Fruit fly (Drosophila melanogaster) whole organism, embryonic: Measurements from ENCODE around the gene CG3032.

ENCODE experiments used
- Adf1 ChIP-seq: fragments of 200-800 bp; sonication (Bioruptor generic); IDR thresholded peaks from 2 replicates; pipeline ENCODE4 v1.3.6; 2022; ENCODE audit warnings: missing biosample characterization, missing genetic modification characterization
- Aef1 ChIP-seq: fragments of 200-800 bp; sonication (Bioruptor generic); IDR thresholded peaks from 3 replicates; pipeline ENCODE4 v1.3.6; 2022; ENCODE audit warnings: missing biosample characterization, missing genetic modification characterization
- Antp ChIP-seq: fragments of 200-800 bp; sonication (Bioruptor generic); optimal IDR thresholded peaks from 3 replicates; lab custom pipeline; 2016; ENCODE audit warnings: missing biosample characterization, missing genetic modification characterization
- BtbVII ChIP-seq: fragments of 200-800 bp; sonication (Bioruptor generic); optimal IDR thresholded peaks from 3 replicates; lab custom pipeline; 2017; ENCODE audit warnings: missing biosample characterization, mild to moderate bottlenecking, missing genetic modification characterization
- CG10431 ChIP-seq: fragments of 200-800 bp; sonication (Bioruptor generic); optimal IDR thresholded peaks from 3 replicates; lab custom pipeline; 2018; ENCODE audit warnings: missing biosample characterization, mild to moderate bottlenecking, missing genetic modification characterization
- CG11085 ChIP-seq: fragments of 200-800 bp; sonication (Bioruptor generic); IDR thresholded peaks from 2 replicates; pipeline ENCODE4 v1.3.6; 2022; ENCODE audit warnings: missing biosample characterization, missing genetic modification characterization
- CG12659 ChIP-seq: fragments of 200-800 bp; sonication (Bioruptor generic); optimal IDR thresholded peaks from 3 replicates; lab custom pipeline; 2017; ENCODE audit warnings: mild to moderate bottlenecking, missing biosample characterization, missing genetic modification reagents, missing genetic modification characterization
- CG14667 ChIP-seq: fragments of 200-800 bp; sonication (Bioruptor generic); IDR thresholded peaks from 2 replicates; pipeline ENCODE4 v1.3.6; 2022; ENCODE audit warnings: missing biosample characterization, missing genetic modification characterization
- CG15514 ChIP-seq: fragments of 200-800 bp; sonication (Bioruptor generic); optimal IDR thresholded peaks from 3 replicates; lab custom pipeline; 2017; ENCODE audit warnings: missing biosample characterization, missing genetic modification characterization, mild to moderate bottlenecking, moderate library complexity, missing genetic modification reagents
- CG17912 ChIP-seq: fragments of 200-800 bp; sonication (Bioruptor generic); optimal IDR thresholded peaks from 2 replicates; lab custom pipeline; 2018; ENCODE audit warnings: missing biosample characterization, mild to moderate bottlenecking, missing genetic modification characterization
- CG2116 ChIP-seq: fragments of 200-800 bp; sonication (Bioruptor generic); optimal IDR thresholded peaks from 3 replicates; lab custom pipeline; 2018; ENCODE audit warnings: missing biosample characterization, mild to moderate bottlenecking, missing genetic modification characterization
- CG2120 ChIP-seq: fragments of 200-800 bp; sonication (Bioruptor generic); optimal IDR thresholded peaks from 3 replicates; lab custom pipeline; 2016; ENCODE audit warnings: missing biosample characterization, missing genetic modification characterization
- CG2129 ChIP-seq: fragments of 200-800 bp; sonication (Bioruptor generic); IDR thresholded peaks from 2 replicates; pipeline ENCODE4 v1.3.6; 2022; ENCODE audit warnings: missing biosample characterization, missing genetic modification characterization; ENCODE audit not compliant: partially characterized antibody
- CG30403 ChIP-seq: fragments of 200-800 bp; sonication (Bioruptor generic); optimal IDR thresholded peaks from 3 replicates; lab custom pipeline; 2016; ENCODE audit warnings: missing biosample characterization, missing genetic modification characterization
- CG3065 ChIP-seq: fragments of 200-800 bp; sonication (Bioruptor generic); optimal IDR thresholded peaks from 2 replicates; lab custom pipeline; 2016; ENCODE audit warnings: missing biosample characterization, missing genetic modification characterization
- CG31388 ChIP-seq: fragments of 200-800 bp; sonication (Bioruptor generic); optimal IDR thresholded peaks from 2 replicates; lab custom pipeline; 2016; ENCODE audit warnings: missing biosample characterization, missing genetic modification characterization
- CG6765 ChIP-seq: fragments of 200-800 bp; sonication (Bioruptor generic); optimal IDR thresholded peaks from 3 replicates; lab custom pipeline; 2017; ENCODE audit warnings: missing biosample characterization, mild to moderate bottlenecking, missing genetic modification characterization
- CG6813 ChIP-seq: fragments of 200-800 bp; sonication (Bioruptor generic); optimal IDR thresholded peaks from 2 replicates; lab custom pipeline; 2017; ENCODE audit warnings: missing biosample characterization, missing genetic modification characterization, mild to moderate bottlenecking, moderate library complexity, missing genetic modification reagents
- CG7357 ChIP-seq: fragments of 200-800 bp; sonication (Bioruptor generic); IDR thresholded peaks from 3 replicates; pipeline ENCODE4 v1.3.6; 2022; ENCODE audit warnings: missing biosample characterization, missing genetic modification characterization
- CG7786 ChIP-seq: fragments of 200-800 bp; sonication (Bioruptor generic); optimal IDR thresholded peaks from 2 replicates; lab custom pipeline; 2016; ENCODE audit warnings: missing biosample characterization, missing genetic modification characterization
- CG7928 ChIP-seq: fragments of 200-800 bp; sonication (Bioruptor generic); optimal IDR thresholded peaks from 2 replicates; lab custom pipeline; 2017; ENCODE audit warnings: missing biosample characterization, mild to moderate bottlenecking, missing genetic modification characterization
- CG8089 ChIP-seq: fragments of 200-800 bp; sonication (Bioruptor generic); optimal IDR thresholded peaks from 3 replicates; lab custom pipeline; 2016; ENCODE audit warnings: missing biosample characterization, missing genetic modification characterization
- CG9609 ChIP-seq: fragments of 200-800 bp; sonication (Bioruptor generic); optimal IDR thresholded peaks from 3 replicates; lab custom pipeline; 2016; ENCODE audit warnings: missing biosample characterization, missing genetic modification characterization
- Dfd ChIP-seq, 2 experiments: fragments of >200 bp; optimal IDR thresholded peaks; 2 replicates each; lab custom pipeline; 2017; ENCODE audit warnings: missing biosample characterization in 2 of 2, missing genetic modification characterization in 2 of 2
- E2f1 ChIP-seq: fragments of 200-800 bp; sonication (Bioruptor generic); IDR thresholded peaks from 2 replicates; pipeline ENCODE4 v1.3.6; 2022; ENCODE audit warnings: missing biosample characterization, missing genetic modification characterization
- Eip74EF ChIP-seq, 2 experiments: fragments of 200-800 bp in 1 of 2; fragments of >200 bp in 1 of 2; sonication (Bioruptor generic) in 1 of 2; optimal IDR thresholded peaks; 2 replicates each; lab custom pipeline; 2017 to 2019; ENCODE audit warnings: missing biosample characterization in 2 of 2, missing genetic modification characterization in 2 of 2, mild to moderate bottlenecking in 1 of 2, moderate library complexity in 1 of 2
- HHEX ChIP-seq: fragments of 200-800 bp; sonication (Bioruptor generic); optimal IDR thresholded peaks from 3 replicates; lab custom pipeline; 2017; ENCODE audit warnings: missing biosample characterization, mild to moderate bottlenecking, missing genetic modification characterization, missing genetic modification reagents
- Hey ChIP-seq: fragments of 200-800 bp; sonication (Bioruptor generic); optimal IDR thresholded peaks from 3 replicates; lab custom pipeline; 2018; ENCODE audit warnings: missing biosample characterization, mild to moderate bottlenecking, missing genetic modification characterization
- Hmr ChIP-seq: fragments of 200-800 bp; sonication (Bioruptor generic); optimal IDR thresholded peaks from 3 replicates; lab custom pipeline; 2017; ENCODE audit warnings: mild to moderate bottlenecking, missing biosample characterization, missing genetic modification reagents, missing genetic modification characterization
- Oaz ChIP-seq: fragments of 200-800 bp; sonication (Bioruptor generic); IDR thresholded peaks from 2 replicates; pipeline ENCODE4 v1.3.6; 2022; ENCODE audit warnings: missing biosample characterization, missing genetic modification characterization
- Sin3A ChIP-seq: fragments of >200 bp; optimal IDR thresholded peaks from 2 replicates; lab custom pipeline; 2018
- bab2 ChIP-seq: fragments of 200-800 bp; sonication (Bioruptor generic); optimal IDR thresholded peaks from 2 replicates; lab custom pipeline; 2016; ENCODE audit warnings: missing biosample characterization, missing genetic modification characterization
- bbx ChIP-seq: fragments of 200-800 bp; sonication (Bioruptor generic); IDR thresholded peaks from 2 replicates; pipeline ENCODE4 v1.3.6; 2022; ENCODE audit warnings: missing biosample characterization, missing genetic modification characterization; ENCODE audit not compliant: partially characterized antibody
- chif ChIP-seq, 2 experiments: fragments of 200-800 bp; sonication (Bioruptor generic); optimal IDR thresholded peaks; 3 replicates each; lab custom pipeline; 2016; ENCODE audit warnings: missing biosample characterization in 2 of 2, missing genetic modification characterization in 2 of 2
- fd96Cb ChIP-seq: fragments of 200-800 bp; sonication (Bioruptor generic); optimal IDR thresholded peaks from 2 replicates; lab custom pipeline; 2018; ENCODE audit warnings: missing biosample characterization, mild to moderate bottlenecking, missing genetic modification characterization, moderate library complexity
- grau ChIP-seq: fragments of 200-800 bp; optimal IDR thresholded peaks from 3 replicates; lab custom pipeline; 2019; ENCODE audit warnings: missing biosample characterization, mild to moderate bottlenecking, missing genetic modification characterization, moderate library complexity
- hbn ChIP-seq: fragments of 200-800 bp; sonication (Bioruptor generic); IDR thresholded peaks from 2 replicates; pipeline ENCODE4 v1.3.6; 2022; ENCODE audit warnings: missing biosample characterization, missing genetic modification characterization; ENCODE audit not compliant: partially characterized antibody
- jigr1 ChIP-seq: fragments of 200-800 bp; sonication (Bioruptor generic); IDR thresholded peaks from 3 replicates; pipeline ENCODE4 v1.3.6; 2022; ENCODE audit warnings: missing biosample characterization, missing genetic modification characterization
- lbe ChIP-seq: fragments of 200-800 bp; sonication (Bioruptor generic); optimal IDR thresholded peaks from 2 replicates; lab custom pipeline; 2016; ENCODE audit warnings: missing biosample characterization, mild to moderate bottlenecking, missing genetic modification characterization
- lmd ChIP-seq: fragments of 200-800 bp; sonication (Bioruptor generic); IDR thresholded peaks from 2 replicates; pipeline ENCODE4 v1.3.6; 2022; ENCODE audit warnings: missing biosample characterization, missing genetic modification characterization
- maf-S ChIP-seq: fragments of 200-800 bp; sonication (Bioruptor generic); optimal IDR thresholded peaks from 2 replicates; lab custom pipeline; 2016; ENCODE audit warnings: missing biosample characterization, missing genetic modification characterization
- rib ChIP-seq: fragments of 200-800 bp; sonication (Bioruptor generic); IDR thresholded peaks from 2 replicates; pipeline ENCODE4 v1.3.6; 2022; ENCODE audit warnings: missing biosample characterization, missing genetic modification characterization
- ro ChIP-seq: fragments of 200-800 bp; sonication (Bioruptor generic); IDR thresholded peaks from 2 replicates; pipeline ENCODE4 v1.3.6; 2022; ENCODE audit warnings: missing biosample characterization, missing genetic modification characterization
- row ChIP-seq: fragments of 200-800 bp; sonication (Bioruptor generic); IDR thresholded peaks from 3 replicates; pipeline ENCODE4 v1.3.6; 2022; ENCODE audit warnings: missing biosample characterization, missing genetic modification characterization
- sens-2 ChIP-seq: fragments of 200-800 bp; sonication (Bioruptor generic); IDR thresholded peaks from 2 replicates; pipeline ENCODE4 v1.3.6; 2022; ENCODE audit warnings: missing biosample characterization, missing genetic modification characterization
- sr ChIP-seq: fragments of 200-800 bp; sonication (Bioruptor generic); IDR thresholded peaks from 3 replicates; pipeline ENCODE4 v1.3.6; 2022; ENCODE audit warnings: missing biosample characterization, missing genetic modification characterization
- sug ChIP-seq: fragments of 200-800 bp; optimal IDR thresholded peaks from 2 replicates; lab custom pipeline; 2019; ENCODE audit warnings: missing biosample characterization, mild to moderate bottlenecking, missing genetic modification characterization, moderate library complexity
- trh ChIP-seq: fragments of 200-800 bp; sonication (Bioruptor generic); optimal IDR thresholded peaks from 2 replicates; lab custom pipeline; 2016; ENCODE audit warnings: missing biosample characterization, missing genetic modification characterization
- twi ChIP-seq: fragments of 200-800 bp; optimal IDR thresholded peaks from 2 replicates; lab custom pipeline; 2019; ENCODE audit warnings: missing biosample characterization, mild to moderate bottlenecking, missing genetic modification characterization, moderate library complexity

Gene CG3032

dm6 chrX:7013320-7014214, at the start of gene CG3032, which contains the start of gene CG4593 (continued):
- TF ChIP-seq sug (peak; percentile 51), rib (GFP tag; lab: Robert Waterston, UW) (peak; percentile 81), CG2129 (GFP tag; lab: Robert Waterston, UW) (no peak), Dfd (GFP tag; optimal IDR thresholded peaks at IDR 0.05; lab: Kevin White, UChicago) (no peak), CG14667 (GFP tag; lab: Robert Waterston, UW) (peak; percentile 81), grau (tag; lab: Kevin White, UChicago) (peak; percentile 97), CG10431 (GFP tag; lab: Kevin White, UChicago) (no peak), CG3065 (GFP tag; lab: Kevin White, UChicago) (no peak), ro (GFP tag; lab: Robert Waterston, UW) (peak; percentile 53; the same call in 1 of the 2 replicates), CG6765 (GFP tag; lab: Kevin White, UChicago) (peak; percentile 44), CG7928 (GFP tag; lab: Kevin White, UChicago) (peak; percentile 47), BtbVII (peak; percentile 9), lbe (peak; percentile 68), HHEX (GFP tag; lab: Kevin White, UChicago) (peak; percentile 70), CG17912 (GFP tag; lab: Kevin White, UChicago) (no peak), CG9609 (peak; percentile 74), Oaz (GFP tag; lab: Robert Waterston, UW) (peak; percentile 78), trh (GFP tag; lab: Kevin White, UChicago) (peak; percentile 1), row (GFP tag; lab: Robert Waterston, UW) (peak; percentile 97), Eip74EF (GFP tag; optimal IDR thresholded peaks at IDR 0.05; lab: Kevin White, UChicago) (peak in 1 of 2 experiments; percentile 0), CG8089 (GFP tag; lab: Kevin White, UChicago) (peak; percentile 14), CG6813 (GFP tag; lab: Kevin White, UChicago) (peak; percentile 30), CG30403 (GFP tag; lab: Kevin White, UChicago) (peak; percentile 87), lmd (GFP tag; lab: Robert Waterston, UW) (peak; percentile 91), hbn (no peak), bbx (GFP tag; lab: Robert Waterston, UW) (no peak), CG7786 (peak; percentile 72), CG2116 (GFP tag; lab: Kevin White, UChicago) (peak; percentile 57), Hey (tag; lab: Kevin White, UChicago) (no peak), Hmr (peak; percentile 86), sr (GFP tag; lab: Robert Waterston, UW) (0 out of 3 replicates have a peak, but pooled peaks have one; percentile 27), CG11085 (GFP tag; lab: Robert Waterston, UW) (peak; percentile 92), CG31388 (GFP tag; lab: Kevin White, UChicago) (peak; percentile 56), maf-S (GFP tag; lab: Kevin White, UChicago) (peak; percentile 57), twi (tag; lab: Kevin White, UChicago) (peak; percentile 29), bab2 (peak; percentile 80), CG2120 (GFP tag; lab: Kevin White, UChicago) (peak; percentile 94), E2f1 (GFP tag; lab: Robert Waterston, UW) (peak; percentile 90), CG15514 (peak; percentile 79), fd96Cb (tag; lab: Kevin White, UChicago) (peak; percentile 77), chif (GFP tag; optimal IDR thresholded peaks at IDR 0.05; lab: Kevin White, UChicago) (peak; percentile 48 to 71), Aef1 (GFP tag; lab: Robert Waterston, UW) (peak; percentile 92), Adf1 (GFP tag; lab: Robert Waterston, UW) (peak; percentile 57), Antp (GFP tag; lab: Kevin White, UChicago) (peak; percentile 69), CG7357 (peak; percentile 79; the same call in 1 of the 3 replicates), sens-2 (peak; percentile 63), CG12659 (GFP tag; lab: Kevin White, UChicago) (peak; percentile 81), Sin3A (lab: Kevin White, UChicago) (no peak), jigr1 (GFP tag; lab: Robert Waterston, UW) (peak; percentile 65; the same call in 2 of the 3 replicates)
